Fruit fly (Drosophila melanogaster) whole organism, embryonic: ENCODE measurements around the gene Tep4.

Experiments used
- Awh ChIP-seq: fragments of 200-800 bp; sonication (Bioruptor generic); IDR thresholded peaks from 2 replicates; pipeline ENCODE4, ENCODE4 v1.3.6; 2022; ENCODE audit warnings: missing biosample characterization, missing genetic modification characterization
- Bdp1 ChIP-seq: fragments of 200-800 bp; sonication (Bioruptor generic); optimal IDR thresholded peaks from 3 replicates; lab custom pipeline; 2016; ENCODE audit warnings: missing biosample characterization, missing genetic modification characterization
- CG12155 ChIP-seq: fragments of 200-800 bp; sonication (Bioruptor generic); optimal IDR thresholded peaks from 3 replicates; lab custom pipeline; 2016; ENCODE audit warnings: missing biosample characterization, missing genetic modification characterization
- CG1647 ChIP-seq: fragments of 200-800 bp; sonication (Bioruptor generic); optimal IDR thresholded peaks from 3 replicates; lab custom pipeline; 2016; ENCODE audit warnings: missing biosample characterization, missing genetic modification characterization
- CG17186 ChIP-seq: fragments of 200-800 bp; sonication (Bioruptor generic); optimal IDR thresholded peaks from 3 replicates; lab custom pipeline; 2017; ENCODE audit warnings: missing biosample characterization, missing genetic modification reagents, missing genetic modification characterization
- CG31441 ChIP-seq: fragments of 200-800 bp; sonication (Bioruptor generic); IDR thresholded peaks from 2 replicates; pipeline ENCODE4 v1.3.6; 2022; ENCODE audit warnings: missing biosample characterization, missing genetic modification characterization
- CG3726 ChIP-seq: fragments of 200-800 bp; sonication (Bioruptor generic); IDR thresholded peaks from 3 replicates; pipeline ENCODE4, ENCODE4 v1.3.6; 2022; ENCODE audit warnings: missing biosample characterization, missing genetic modification characterization
- CG7357 ChIP-seq: fragments of 200-800 bp; sonication (Bioruptor generic); IDR thresholded peaks from 3 replicates; pipeline ENCODE4 v1.3.6; 2022; ENCODE audit warnings: missing biosample characterization, missing genetic modification characterization
- CG8281 ChIP-seq: fragments of 200-800 bp; sonication (Bioruptor generic); optimal IDR thresholded peaks from 2 replicates; lab custom pipeline; 2018; ENCODE audit warnings: missing biosample characterization, mild to moderate bottlenecking, missing genetic modification characterization, moderate library complexity
- CG9727 ChIP-seq: fragments of 200-800 bp; sonication (Bioruptor generic); optimal IDR thresholded peaks from 3 replicates; lab custom pipeline; 2017; ENCODE audit warnings: missing biosample characterization, mild to moderate bottlenecking, missing genetic modification characterization
- CG9876 ChIP-seq: fragments of 200-800 bp; sonication (Bioruptor generic); optimal IDR thresholded peaks from 2 replicates; lab custom pipeline; 2016; ENCODE audit warnings: missing biosample characterization, missing genetic modification characterization
- CoRest ChIP-seq: fragments of 200-800 bp; sonication (Bioruptor generic); optimal IDR thresholded peaks from 3 replicates; lab custom pipeline; 2018; ENCODE audit warnings: missing biosample characterization, mild to moderate bottlenecking, missing genetic modification characterization, moderate library complexity
- D19A ChIP-seq: fragments of 200-800 bp; optimal IDR thresholded peaks from 3 replicates; lab custom pipeline; 2019; ENCODE audit warnings: missing biosample characterization, mild to moderate bottlenecking, missing genetic modification characterization, moderate library complexity
- Dad ChIP-seq: fragments of 200-800 bp; sonication (Bioruptor generic); optimal IDR thresholded peaks from 3 replicates; lab custom pipeline; 2016; ENCODE audit warnings: missing biosample characterization, missing genetic modification characterization
- ERR ChIP-seq: fragments of 200-800 bp; sonication (Bioruptor generic); optimal IDR thresholded peaks from 2 replicates; lab custom pipeline; 2016; ENCODE audit warnings: missing biosample characterization, missing genetic modification characterization
- HLH4C ChIP-seq: fragments of 200-800 bp; sonication (Bioruptor generic); IDR thresholded peaks from 3 replicates; pipeline ENCODE4 v1.3.6; 2022; ENCODE audit warnings: missing biosample characterization, missing genetic modification characterization; ENCODE audit not compliant: partially characterized antibody
- HmgD ChIP-seq: fragments of 200-800 bp; sonication (Bioruptor generic); optimal IDR thresholded peaks from 3 replicates; lab custom pipeline; 2016; ENCODE audit warnings: missing biosample characterization, missing genetic modification characterization
- Jarid2 ChIP-seq: fragments of 200-800 bp; sonication (Bioruptor generic); optimal IDR thresholded peaks from 3 replicates; lab custom pipeline; 2017; ENCODE audit warnings: mild to moderate bottlenecking, missing biosample characterization, missing genetic modification reagents, missing genetic modification characterization
- Lpt ChIP-seq: fragments of >200 bp; optimal IDR thresholded peaks from 2 replicates; lab custom pipeline; 2018; ENCODE audit warnings: missing biosample characterization, missing genetic modification characterization
- NK7.1 ChIP-seq: fragments of 200-800 bp; sonication (Bioruptor generic); optimal IDR thresholded peaks from 3 replicates; lab custom pipeline; 2016; ENCODE audit warnings: missing biosample characterization, missing genetic modification characterization
- Neu2 ChIP-seq: fragments of 200-800 bp; sonication (Bioruptor generic); optimal IDR thresholded peaks from 3 replicates; lab custom pipeline; 2016; ENCODE audit warnings: missing biosample characterization, missing genetic modification characterization, borderline replicate concordance
- Oaz ChIP-seq: fragments of 200-800 bp; sonication (Bioruptor generic); IDR thresholded peaks from 2 replicates; pipeline ENCODE4 v1.3.6; 2022; ENCODE audit warnings: missing biosample characterization, missing genetic modification characterization
- Side ChIP-seq: fragments of 200-800 bp; sonication (Bioruptor generic); optimal IDR thresholded peaks from 2 replicates; lab custom pipeline; 2016; ENCODE audit warnings: missing biosample characterization, missing genetic modification characterization
- Sry-δ ChIP-seq: fragments of 200-800 bp; sonication (Bioruptor generic); optimal IDR thresholded peaks from 2 replicates; lab custom pipeline; 2016; ENCODE audit warnings: missing biosample characterization, missing genetic modification characterization
- Trl ChIP-seq, 3 experiments: fragments of >200 bp in 2 of 3; fragments of 200-800 bp in 1 of 3; sonication (Bioruptor generic) in 1 of 3; optimal IDR thresholded peaks; 2 replicates in 1 of 3; 3 replicates in 2 of 3; lab custom pipeline; 2016 to 2017; ENCODE audit warnings: missing biosample characterization in 1 of 3, missing genetic modification characterization in 1 of 3
- Usf ChIP-seq: fragments of 200-800 bp; sonication (Bioruptor generic); optimal IDR thresholded peaks from 2 replicates; lab custom pipeline; 2017; ENCODE audit warnings: missing genotype, missing biosample characterization, missing genetic modification characterization
- bcd ChIP-seq: fragments of 200-800 bp; sonication (Bioruptor generic); optimal IDR thresholded peaks from 2 replicates; lab custom pipeline; 2017; ENCODE audit warnings: missing biosample characterization, mild to moderate bottlenecking, missing genetic modification characterization
- dan ChIP-seq: fragments of 200-800 bp; sonication (Bioruptor generic); IDR thresholded peaks from 2 replicates; pipeline ENCODE4 v1.3.6; 2022; ENCODE audit warnings: missing biosample characterization, missing genetic modification characterization
- danr ChIP-seq: fragments of 200-800 bp; sonication (Bioruptor generic); IDR thresholded peaks from 2 replicates; pipeline ENCODE4 v1.3.6; 2022; ENCODE audit warnings: missing biosample characterization, missing genetic modification characterization
- disco-r ChIP-seq: fragments of 200-800 bp; sonication (Bioruptor generic); optimal IDR thresholded peaks from 2 replicates; lab custom pipeline; 2016; ENCODE audit warnings: missing biosample characterization, missing genetic modification characterization
- fd3F ChIP-seq: fragments of 200-800 bp; sonication (Bioruptor generic); optimal IDR thresholded peaks from 2 replicates; lab custom pipeline; 2018; ENCODE audit warnings: missing biosample characterization, mild to moderate bottlenecking, missing genetic modification characterization, moderate library complexity
- fd96Cb ChIP-seq: fragments of 200-800 bp; sonication (Bioruptor generic); optimal IDR thresholded peaks from 2 replicates; lab custom pipeline; 2018; ENCODE audit warnings: missing biosample characterization, mild to moderate bottlenecking, missing genetic modification characterization, moderate library complexity
- gsb ChIP-seq: fragments of 200-800 bp; sonication (Bioruptor generic); IDR thresholded peaks from 2 replicates; pipeline ENCODE4 v1.3.6; 2022; ENCODE audit warnings: missing biosample characterization, missing genetic modification characterization
- h ChIP-seq: fragments of >200 bp; optimal IDR thresholded peaks from 2 replicates; lab custom pipeline; 2017
- kni ChIP-seq: fragments of 200-800 bp; sonication (Bioruptor generic); optimal IDR thresholded peaks from 3 replicates; lab custom pipeline; 2017; ENCODE audit warnings: mild to moderate bottlenecking, missing biosample characterization, missing genetic modification reagents, missing genetic modification characterization
- lab ChIP-seq: fragments of 200-800 bp; sonication (Bioruptor generic); optimal IDR thresholded peaks from 3 replicates; lab custom pipeline; 2017; ENCODE audit warnings: missing biosample characterization, missing genetic modification characterization, mild to moderate bottlenecking, moderate library complexity, missing genetic modification reagents
- lola ChIP-seq, 3 experiments: fragments of >200 bp in 2 of 3; fragments of 200-800 bp in 1 of 3; sonication (Bioruptor generic) in 1 of 3; optimal IDR thresholded peaks; 2 replicates each; lab custom pipeline; 2017 to 2019; ENCODE audit warnings: missing biosample characterization in 3 of 3, missing genetic modification characterization in 3 of 3, mild to moderate bottlenecking in 1 of 3, moderate library complexity in 1 of 3
- luna ChIP-seq: fragments of 200-800 bp; sonication (Bioruptor generic); optimal IDR thresholded peaks from 2 replicates; lab custom pipeline; 2016; ENCODE audit warnings: missing biosample characterization, missing genetic modification characterization
- nau ChIP-seq: fragments of 200-800 bp; sonication (Bioruptor generic); optimal IDR thresholded peaks from 3 replicates; lab custom pipeline; 2017; ENCODE audit warnings: missing biosample characterization, mild to moderate bottlenecking, missing genetic modification characterization, missing genetic modification reagents
- p53 ChIP-seq: fragments of 200-800 bp; sonication (Bioruptor generic); optimal IDR thresholded peaks from 2 replicates; lab custom pipeline; 2016; ENCODE audit warnings: missing biosample characterization, missing genetic modification characterization
- pita ChIP-seq: fragments of 200-800 bp; sonication (Bioruptor generic); optimal IDR thresholded peaks from 2 replicates; lab custom pipeline; 2017; ENCODE audit warnings: missing biosample characterization, mild to moderate bottlenecking, missing genetic modification characterization
- sd ChIP-seq: fragments of 200-800 bp; sonication (Bioruptor generic); optimal IDR thresholded peaks from 3 replicates; lab custom pipeline; 2018; ENCODE audit warnings: missing biosample characterization, mild to moderate bottlenecking, missing genetic modification characterization, moderate library complexity
- sens ChIP-seq: fragments of 200-800 bp; sonication (Bioruptor generic); peaks from one replicate; lab custom pipeline; 2016; ENCODE audit warnings: missing biosample characterization, missing genetic modification characterization
- sna ChIP-seq: fragments of 200-800 bp; sonication (Bioruptor generic); IDR thresholded peaks from 2 replicates; pipeline ENCODE4 v1.3.6; 2022; ENCODE audit warnings: missing biosample characterization, missing genetic modification characterization; ENCODE audit not compliant: partially characterized antibody
- sr ChIP-seq: fragments of 200-800 bp; sonication (Bioruptor generic); IDR thresholded peaks from 3 replicates; pipeline ENCODE4 v1.3.6; 2022; ENCODE audit warnings: missing biosample characterization, missing genetic modification characterization
- tna ChIP-seq: fragments of 200-800 bp; sonication (Bioruptor generic); IDR thresholded peaks from 2 replicates; pipeline ENCODE4 v1.3.6; 2022; ENCODE audit warnings: missing biosample characterization, missing genetic modification characterization; ENCODE audit not compliant: partially characterized antibody
- toy ChIP-seq: fragments of 200-800 bp; sonication (Bioruptor generic); IDR thresholded peaks from 2 replicates; pipeline ENCODE4 v1.3.6; 2022; ENCODE audit warnings: missing biosample characterization, missing genetic modification characterization
- tx ChIP-seq: fragments of 200-800 bp; sonication (Bioruptor generic); optimal IDR thresholded peaks from 2 replicates; lab custom pipeline; 2016; ENCODE audit warnings: missing biosample characterization, missing genetic modification characterization
- zfh1 ChIP-seq: fragments of 200-800 bp; sonication (Bioruptor generic); IDR thresholded peaks from 3 replicates; pipeline ENCODE4 v1.3.6; 2022; ENCODE audit warnings: missing biosample characterization, missing genetic modification characterization

The Tep4 gene

dm6 chr2L:19575626-19576298, 27.5 kb downstream of the Tep4 start (continued):
- TF ChIP-seq Awh (GFP tag; lab: Robert Waterston, UW): peak; percentile 81; the same call in 1 of the 2 replicates
- TF ChIP-seq sens (GFP tag; lab: Kevin White, UChicago): peak; percentile 100
- TF ChIP-seq zfh1 (GFP tag; lab: Robert Waterston, UW): peak; percentile 91
- TF ChIP-seq bcd (GFP tag; lab: Kevin White, UChicago): peak; percentile 98
- peak; percentile 89 for TF ChIP-seq Bdp1 (GFP tag; lab: Kevin White, UChicago)
- TF ChIP-seq CG3726 (GFP tag; lab: Robert Waterston, UW): peak; percentile 93; the same call in 2 of the 3 replicates
- peak; percentile 95 for TF ChIP-seq Side (GFP tag; lab: Kevin White, UChicago)
- peak; percentile 84 to 89 for TF ChIP-seq Trl (optimal IDR thresholded peaks at IDR 0.05; lab: Kevin White, UChicago)
- TF ChIP-seq Trl (GFP tag; optimal IDR thresholded peaks at IDR 0.05; lab: Kevin White, UChicago): peak; percentile 92
- TF ChIP-seq fd96Cb (tag; lab: Kevin White, UChicago): peak; percentile 97
- TF ChIP-seq HLH4C (GFP tag; lab: Robert Waterston, UW): no peak
- TF ChIP-seq HmgD (GFP tag; lab: Kevin White, UChicago): peak; percentile 63
- TF ChIP-seq h (lab: Kevin White, UChicago): no peak
- peak; percentile 90 for TF ChIP-seq gsb
- TF ChIP-seq CG1647: peak; percentile 95
- TF ChIP-seq luna: peak; percentile 92
- TF ChIP-seq danr (GFP tag; lab: Robert Waterston, UW): peak; percentile 94
- peak in 2 of 3 experiments; percentile 44 to 97 for TF ChIP-seq lola (GFP tag; optimal IDR thresholded peaks at IDR 0.05; lab: Kevin White, UChicago)
- TF ChIP-seq CoRest (tag; lab: Kevin White, UChicago): peak; percentile 98
- TF ChIP-seq Jarid2 (GFP tag; lab: Kevin White, UChicago): peak; percentile 81
- TF ChIP-seq sr (GFP tag; lab: Robert Waterston, UW): 0 out of 3 replicates have a peak, but pooled peaks have one; percentile 44
- TF ChIP-seq sna (GFP tag; lab: Robert Waterston, UW): no peak
- peak; percentile 95 for TF ChIP-seq CG9876
- peak; percentile 91 for TF ChIP-seq nau (GFP tag; lab: Kevin White, UChicago)
- TF ChIP-seq tx (GFP tag; lab: Kevin White, UChicago): peak; percentile 96
- peak; percentile 94 for TF ChIP-seq disco-r (GFP tag; lab: Kevin White, UChicago)
- TF ChIP-seq tna (GFP tag; lab: Robert Waterston, UW): no peak
- TF ChIP-seq NK7.1 (GFP tag; lab: Kevin White, UChicago): peak; percentile 96
- TF ChIP-seq CG9727 (GFP tag; lab: Kevin White, UChicago): peak; percentile 98
- peak; percentile 95 for TF ChIP-seq kni
- peak; percentile 96 for TF ChIP-seq lab (GFP tag; lab: Kevin White, UChicago)
- peak; percentile 96 for TF ChIP-seq Dad (GFP tag; lab: Kevin White, UChicago)
- TF ChIP-seq CG31441 (GFP tag; lab: Robert Waterston, UW): peak; percentile 97
- TF ChIP-seq CG8281: peak; percentile 79
- TF ChIP-seq dan: no peak; the same call in 1 of the 2 replicates
- peak; percentile 69 for TF ChIP-seq Sry-δ (GFP tag; lab: Kevin White, UChicago)
- peak; percentile 92 for TF ChIP-seq ERR
- peak; percentile 92 for TF ChIP-seq D19A
- peak; percentile 86 for TF ChIP-seq Oaz
- peak; percentile 93 for TF ChIP-seq CG7357 (GFP tag; lab: Robert Waterston, UW)
- TF ChIP-seq Lpt (GFP tag; lab: Kevin White, UChicago): no peak
- peak; percentile 83 for TF ChIP-seq toy (GFP tag; lab: Robert Waterston, UW)
- TF ChIP-seq fd3F (GFP tag; lab: Kevin White, UChicago): peak; percentile 94
- TF ChIP-seq Neu2: peak; percentile 91
- peak; percentile 94 for TF ChIP-seq CG12155 (GFP tag; lab: Kevin White, UChicago)
- TF ChIP-seq p53 (GFP tag; lab: Kevin White, UChicago): peak; percentile 91
- peak; percentile 93 for TF ChIP-seq Usf (GFP tag; lab: Kevin White, UChicago)
- peak; percentile 62 for TF ChIP-seq pita
- TF ChIP-seq sd (tag; lab: Kevin White, UChicago): peak; percentile 100
- TF ChIP-seq CG17186 (GFP tag; lab: Kevin White, UChicago): peak; percentile 84
